Worm (Caenorhabditis elegans) whole organism, young adult: ENCODE results near the gene vhp-1.

Source experiments
- Y56A3A.18 ChIP-seq: fragments of 200-800 bp; sonication (Bioruptor generic); IDR thresholded peaks from 2 replicates; pipeline ENCODE4 v1.3.6; 2022; ENCODE audit warnings: missing genetic modification reagents, missing genetic modification characterization, missing compliant biosample characterization
- akir-1 ChIP-seq: fragments of 200-800 bp; sonication (Bioruptor generic); optimal IDR thresholded peaks from 2 replicates; lab custom pipeline; 2018; ENCODE audit warnings: mild to moderate bottlenecking, missing genetic modification characterization, moderate library complexity, missing compliant biosample characterization
- ceh-27 ChIP-seq: fragments of 200-800 bp; sonication (Bioruptor generic); optimal IDR thresholded peaks from 2 replicates; lab custom pipeline; 2018; ENCODE audit warnings: mild to moderate bottlenecking, missing genetic modification characterization, moderate library complexity, missing compliant biosample characterization
- ets-4 ChIP-seq: fragments of 200-800 bp; sonication (Bioruptor generic); optimal IDR thresholded peaks from 2 replicates; lab custom pipeline; 2018; ENCODE audit warnings: mild to moderate bottlenecking, missing genetic modification characterization, missing compliant biosample characterization
- let-607 ChIP-seq, 2 experiments: fragments of 200-800 bp in 1 of 2; sonication (Bioruptor generic) in 1 of 2; sonication (generic microtip) in 1 of 2; optimal IDR thresholded peaks; 2 replicates each; lab custom pipeline; 2016 to 2018; ENCODE audit warnings: mild to moderate bottlenecking in 2 of 2, missing compliant biosample characterization in 2 of 2, missing genetic modification characterization in 2 of 2, moderate library complexity in 2 of 2, missing genotype in 1 of 2
- lin-35 ChIP-seq, 3 experiments: fragments of 150-350 bp in 2 of 3; sonication (generic microtip) in 1 of 3; optimal IDR thresholded peaks; 2 replicates each; lab custom pipeline; 2014 to 2018; ENCODE audit warnings: missing biosample characterization in 3 of 3, missing genetic modification characterization in 3 of 3, missing genetic modification reagents in 3 of 3
- nfya-1 ChIP-seq: sonication (generic microtip); optimal IDR thresholded peaks from 2 replicates; lab custom pipeline; 2017; ENCODE audit warnings: antibody characterized with exemption, missing compliant biosample characterization, missing genetic modification characterization, borderline replicate concordance; ENCODE audit not compliant: insufficient read depth
- pha-4 ChIP-seq: fragments of 150-350 bp; sonication (generic microtip); optimal IDR thresholded peaks from 2 replicates; lab custom pipeline; 2014; ENCODE audit warnings: missing biosample characterization, missing genetic modification reagents, missing genetic modification characterization
- snpc-4 ChIP-seq, 5 experiments: fragments of 150-350 bp in 1 of 5; sonication (generic microtip) in 4 of 5; optimal IDR thresholded peaks; 2 replicates each; lab custom pipeline; 2014 to 2018; ENCODE audit warnings: missing genetic modification characterization in 5 of 5, missing biosample characterization in 3 of 5, antibody characterized with exemption in 2 of 5, mild to moderate bottlenecking in 2 of 5, missing compliant biosample characterization in 2 of 5, missing genotype in 2 of 5, moderate library complexity in 2 of 5, missing genetic modification reagents in 1 of 5
- unc-62 ChIP-seq: fragments of 150-350 bp; optimal IDR thresholded peaks from 2 replicates; lab custom pipeline; 2014; ENCODE audit warnings: missing biosample characterization, missing genetic modification reagents, missing genetic modification characterization
- ztf-26 ChIP-seq: sonication (generic microtip); optimal IDR thresholded peaks from 2 replicates; lab custom pipeline; 2017; ENCODE audit warnings: missing genetic modification characterization, missing compliant biosample characterization

ce11 chrII:5307203-5307602 is 15.9 kb upstream of the vhp-1 start:
- TF ChIP-seq unc-62 (no peak), lin-35 (GFP tag; optimal IDR thresholded peaks at IDR 0.05; lab: Kevin White, UChicago) (no peak), ztf-26 (tag; lab: Kevin White, UChicago) (no peak), pha-4 (no peak), snpc-4 (GFP tag; optimal IDR thresholded peaks at IDR 0.05; lab: Kevin White, UChicago) (no peak), snpc-4 (tag; optimal IDR thresholded peaks at IDR 0.05; lab: Kevin White, UChicago) (no peak), let-607 (tag; optimal IDR thresholded peaks at IDR 0.05; lab: Kevin White, UChicago) (no peak), Y56A3A.18 (no peak), akir-1 (no peak), ets-4 (no peak), ceh-27 (GFP tag; lab: Kevin White, UChicago) (no peak), nfya-1 (tag; lab: Kevin White, UChicago) (no peak)
